Fruit fly (Drosophila melanogaster) Kc167 (cell line): ENCODE measurements around the gene CG14300.

Experiments used
- Sin3A ChIP-seq: fragments of >200 bp; optimal IDR thresholded peaks from 2 replicates; lab custom pipeline; 2018; ENCODE audit warnings: missing external identifiers
- h ChIP-seq: fragments of >200 bp; optimal IDR thresholded peaks from 3 replicates; lab custom pipeline; 2018; ENCODE audit warnings: missing external identifiers
- psq ChIP-seq: fragments of >200 bp; optimal IDR thresholded peaks from 2 replicates; lab custom pipeline; 2017; ENCODE audit warnings: missing external identifiers
- ttk ChIP-seq: sonication (Bioruptor generic); optimal IDR thresholded peaks from 2 replicates; lab custom pipeline; 2017; ENCODE audit warnings: missing external identifiers

dm6 chr3R:18706289-18706688 is 12.8 kb upstream of the CG14300 start:
- TF ChIP-seq psq (lab: Kevin White, UChicago) = no peak
- no peak for TF ChIP-seq ttk (lab: Kevin White, UChicago)
- no peak for TF ChIP-seq h (lab: Kevin White, UChicago)
- no peak for TF ChIP-seq Sin3A (lab: Kevin White, UChicago)
